Worm (Caenorhabditis elegans) whole organism, early embryonic: ENCODE results near the gene pfd-5.

Experiments
- F13C5.2 ChIP-seq: sonication (generic microtip); optimal IDR thresholded peaks from 2 replicates; lab custom pipeline; 2017; ENCODE audit warnings: mild to moderate bottlenecking, missing genetic modification characterization, inconsistent platforms, missing compliant biosample characterization
- ama-1 ChIP-seq: fragments of 150-350 bp; optimal IDR thresholded peaks from 2 replicates; lab custom pipeline; 2014
- scrt-1 ChIP-seq: fragments of 200-800 bp; sonication (Bioruptor generic); IDR thresholded peaks from 2 replicates; pipeline ENCODE4 v1.3.6; 2022; ENCODE audit warnings: missing genetic modification characterization, missing compliant biosample characterization
- tra-4 ChIP-seq: sonication (generic microtip); optimal IDR thresholded peaks from 2 replicates; lab custom pipeline; 2017; ENCODE audit warnings: missing genetic modification characterization, missing compliant biosample characterization

DNA sequence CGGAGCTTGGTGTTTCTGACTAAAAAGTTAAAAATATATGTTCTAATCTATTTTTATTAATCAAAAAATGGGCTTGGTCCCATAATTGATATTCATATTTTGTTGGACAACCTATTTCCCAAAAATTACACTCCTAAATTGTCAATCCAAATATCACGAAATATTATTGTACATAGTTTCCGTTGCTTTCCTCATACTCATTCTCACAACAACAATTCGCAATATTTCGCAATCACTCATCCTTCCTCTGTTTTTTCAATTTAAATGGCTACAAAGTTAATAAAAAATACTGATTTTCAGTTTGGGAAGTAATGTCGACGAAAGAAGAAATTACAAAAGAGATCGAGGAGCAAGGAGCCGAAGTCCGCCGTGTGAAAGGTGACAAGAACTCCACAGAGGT lies 40.0 kb upstream of the pfd-5 start, which contains the start of gene pars-1:
- TF ChIP-seq scrt-1 (GFP tag; lab: Robert Waterston, UW) (no peak), ama-1 (lab: Kevin White, UChicago) (no peak), F13C5.2 (tag; lab: Kevin White, UChicago) (no peak), tra-4 (tag; lab: Kevin White, UChicago) (no peak)
